Fruit fly (Drosophila melanogaster) whole organism, embryonic: ENCODE results near the gene Edg91.
A peak's percentile ranks its signal among the peaks of the same experiment; 100 is the strongest.

ENCODE experiments used
- Abd-B ChIP-seq: fragments of 200-800 bp; sonication (Bioruptor generic); optimal IDR thresholded peaks from 2 replicates; lab custom pipeline; 2018; ENCODE audit warnings: missing biosample characterization, mild to moderate bottlenecking, missing genetic modification characterization, moderate library complexity
- Aef1 ChIP-seq: fragments of 200-800 bp; sonication (Bioruptor generic); IDR thresholded peaks from 3 replicates; pipeline ENCODE4 v1.3.6; 2022; ENCODE audit warnings: missing biosample characterization, missing genetic modification characterization
- Bdp1 ChIP-seq: fragments of 200-800 bp; sonication (Bioruptor generic); optimal IDR thresholded peaks from 3 replicates; lab custom pipeline; 2016; ENCODE audit warnings: missing biosample characterization, missing genetic modification characterization
- Bgb ChIP-seq: fragments of 200-800 bp; sonication (Bioruptor generic); IDR thresholded peaks from 2 replicates; pipeline ENCODE4 v1.3.6; 2022; ENCODE audit warnings: missing biosample characterization, missing genetic modification characterization; ENCODE audit not compliant: partially characterized antibody
- CG11093 ChIP-seq: fragments of 200-800 bp; sonication (Bioruptor generic); IDR thresholded peaks from 3 replicates; pipeline ENCODE4 v1.3.6; 2022; ENCODE audit warnings: missing biosample characterization, missing genetic modification characterization
- CG11723 ChIP-seq: fragments of 200-800 bp; sonication (Bioruptor generic); optimal IDR thresholded peaks from 2 replicates; lab custom pipeline; 2017; ENCODE audit warnings: missing biosample characterization, mild to moderate bottlenecking, missing genetic modification characterization
- CG1529 ChIP-seq: fragments of 200-800 bp; sonication (Bioruptor generic); optimal IDR thresholded peaks from 3 replicates; lab custom pipeline; 2018; ENCODE audit warnings: missing biosample characterization, missing genetic modification characterization
- CG1647 ChIP-seq: fragments of 200-800 bp; sonication (Bioruptor generic); optimal IDR thresholded peaks from 3 replicates; lab custom pipeline; 2016; ENCODE audit warnings: missing biosample characterization, missing genetic modification characterization
- CG16813 ChIP-seq: fragments of 200-800 bp; sonication (Bioruptor generic); IDR thresholded peaks from 3 replicates; pipeline ENCODE4 v1.3.6; 2022; ENCODE audit warnings: missing biosample characterization, missing genetic modification characterization; ENCODE audit not compliant: partially characterized antibody
- CG17328 ChIP-seq: fragments of 200-800 bp; sonication (Bioruptor generic); IDR thresholded peaks from 2 replicates; pipeline ENCODE4 v1.3.6; 2022; ENCODE audit warnings: missing biosample characterization, missing genetic modification characterization
- CG2116 ChIP-seq: fragments of 200-800 bp; sonication (Bioruptor generic); optimal IDR thresholded peaks from 3 replicates; lab custom pipeline; 2018; ENCODE audit warnings: missing biosample characterization, mild to moderate bottlenecking, missing genetic modification characterization
- CG2199 ChIP-seq: fragments of 200-800 bp; sonication (Bioruptor generic); IDR thresholded peaks from 3 replicates; pipeline ENCODE4 v1.3.6; 2022; ENCODE audit warnings: missing biosample characterization, missing genetic modification characterization
- CG4820 ChIP-seq: fragments of 200-800 bp; sonication (Bioruptor generic); optimal IDR thresholded peaks from 3 replicates; lab custom pipeline; 2016; ENCODE audit warnings: missing biosample characterization, missing genetic modification characterization
- CG4854 ChIP-seq: fragments of 200-800 bp; sonication (Bioruptor generic); optimal IDR thresholded peaks from 2 replicates; lab custom pipeline; 2016; ENCODE audit warnings: missing biosample characterization, missing genetic modification characterization, inconsistent platforms
- CG6272 ChIP-seq: fragments of 200-800 bp; sonication (Bioruptor generic); IDR thresholded peaks from 2 replicates; pipeline ENCODE4 v1.3.6; 2022; ENCODE audit warnings: missing biosample characterization, missing genetic modification characterization
- CG6791 ChIP-seq: fragments of 200-800 bp; sonication (Bioruptor generic); IDR thresholded peaks from 3 replicates; pipeline ENCODE4 v1.3.6; 2022; ENCODE audit warnings: missing biosample characterization, missing genetic modification characterization; ENCODE audit not compliant: partially characterized antibody
- CG6813 ChIP-seq: fragments of 200-800 bp; sonication (Bioruptor generic); optimal IDR thresholded peaks from 2 replicates; lab custom pipeline; 2017; ENCODE audit warnings: missing biosample characterization, missing genetic modification characterization, mild to moderate bottlenecking, moderate library complexity, missing genetic modification reagents
- CG7963 ChIP-seq: fragments of 200-800 bp; sonication (Bioruptor generic); IDR thresholded peaks from 3 replicates; pipeline ENCODE4 v1.3.6; 2022; ENCODE audit warnings: missing biosample characterization, missing genetic modification characterization; ENCODE audit not compliant: partially characterized antibody
- CG9609 ChIP-seq: fragments of 200-800 bp; sonication (Bioruptor generic); optimal IDR thresholded peaks from 3 replicates; lab custom pipeline; 2016; ENCODE audit warnings: missing biosample characterization, missing genetic modification characterization
- CG9727 ChIP-seq: fragments of 200-800 bp; sonication (Bioruptor generic); optimal IDR thresholded peaks from 3 replicates; lab custom pipeline; 2017; ENCODE audit warnings: missing biosample characterization, mild to moderate bottlenecking, missing genetic modification characterization
- E2f2 ChIP-seq: fragments of 200-800 bp; sonication (Bioruptor generic); IDR thresholded peaks from 2 replicates; pipeline ENCODE4 v1.3.6; 2022; ENCODE audit warnings: missing biosample characterization, missing genetic modification characterization
- HHEX ChIP-seq: fragments of 200-800 bp; sonication (Bioruptor generic); optimal IDR thresholded peaks from 3 replicates; lab custom pipeline; 2017; ENCODE audit warnings: missing biosample characterization, mild to moderate bottlenecking, missing genetic modification characterization, missing genetic modification reagents
- HmgD ChIP-seq: fragments of 200-800 bp; sonication (Bioruptor generic); optimal IDR thresholded peaks from 3 replicates; lab custom pipeline; 2016; ENCODE audit warnings: missing biosample characterization, missing genetic modification characterization
- Hr78 ChIP-seq, 2 experiments: fragments of 200-800 bp in 1 of 2; fragments of >200 bp in 1 of 2; sonication (Bioruptor generic) in 1 of 2; optimal IDR thresholded peaks; 2 replicates each; lab custom pipeline; 2017 to 2019; ENCODE audit warnings: missing biosample characterization in 2 of 2, missing genetic modification characterization in 2 of 2, mild to moderate bottlenecking in 1 of 2, moderate library complexity in 1 of 2
- Lhr ChIP-seq: fragments of 200-800 bp; sonication (Bioruptor generic); optimal IDR thresholded peaks from 3 replicates; lab custom pipeline; 2017; ENCODE audit warnings: mild to moderate bottlenecking, missing biosample characterization, missing genetic modification reagents, missing genetic modification characterization
- Opbp ChIP-seq: fragments of 200-800 bp; sonication (Bioruptor generic); IDR thresholded peaks from 3 replicates; pipeline ENCODE4 v1.3.6; 2022; ENCODE audit warnings: missing biosample characterization, missing genetic modification characterization; ENCODE audit not compliant: partially characterized antibody
- Xrp1 ChIP-seq: fragments of 200-800 bp; sonication (Bioruptor generic); IDR thresholded peaks from 2 replicates; pipeline ENCODE4 v1.3.6; 2022; ENCODE audit warnings: missing biosample characterization, missing genetic modification characterization
- ato ChIP-seq: fragments of 200-800 bp; sonication (Bioruptor generic); IDR thresholded peaks from 2 replicates; pipeline ENCODE4 v1.3.6; 2022; ENCODE audit warnings: missing biosample characterization, missing genetic modification characterization; ENCODE audit not compliant: partially characterized antibody
- bab2 ChIP-seq: fragments of 200-800 bp; sonication (Bioruptor generic); optimal IDR thresholded peaks from 2 replicates; lab custom pipeline; 2016; ENCODE audit warnings: missing biosample characterization, missing genetic modification characterization
- chif ChIP-seq, 2 experiments: fragments of 200-800 bp; sonication (Bioruptor generic); optimal IDR thresholded peaks; 3 replicates each; lab custom pipeline; 2016; ENCODE audit warnings: missing biosample characterization in 2 of 2, missing genetic modification characterization in 2 of 2
- chinmo ChIP-seq: fragments of 200-800 bp; sonication (Bioruptor generic); IDR thresholded peaks from 4 replicates; pipeline ENCODE4 v1.3.6; 2022; ENCODE audit warnings: missing biosample characterization, missing genetic modification characterization; ENCODE audit not compliant: partially characterized antibody
- chn ChIP-seq: fragments of 200-800 bp; sonication (Bioruptor generic); optimal IDR thresholded peaks from 2 replicates; lab custom pipeline; 2016; ENCODE audit warnings: missing biosample characterization, missing genetic modification characterization
- ci ChIP-seq: fragments of 200-800 bp; sonication (Bioruptor generic); IDR thresholded peaks from 3 replicates; pipeline ENCODE4 v1.3.6; 2022; ENCODE audit warnings: missing biosample characterization, missing genetic modification characterization
- crp ChIP-seq, 2 experiments: fragments of 200-800 bp; sonication (Bioruptor generic); optimal IDR thresholded peaks; 2 replicates in 1 of 2; 3 replicates in 1 of 2; lab custom pipeline; 2017; ENCODE audit warnings: missing biosample characterization in 2 of 2, missing genetic modification characterization in 2 of 2, mild to moderate bottlenecking in 1 of 2, moderate library complexity in 1 of 2
- inv ChIP-seq: fragments of 200-800 bp; sonication (Bioruptor generic); IDR thresholded peaks from 2 replicates; pipeline ENCODE4 v1.3.6; 2022; ENCODE audit warnings: missing biosample characterization, missing genetic modification characterization; ENCODE audit not compliant: partially characterized antibody
- kni ChIP-seq: fragments of 200-800 bp; sonication (Bioruptor generic); optimal IDR thresholded peaks from 3 replicates; lab custom pipeline; 2017; ENCODE audit warnings: mild to moderate bottlenecking, missing biosample characterization, missing genetic modification reagents, missing genetic modification characterization
- lab ChIP-seq: fragments of 200-800 bp; sonication (Bioruptor generic); optimal IDR thresholded peaks from 3 replicates; lab custom pipeline; 2017; ENCODE audit warnings: missing biosample characterization, missing genetic modification characterization, mild to moderate bottlenecking, moderate library complexity, missing genetic modification reagents
- lilli ChIP-seq: fragments of 200-800 bp; sonication (Bioruptor generic); optimal IDR thresholded peaks from 3 replicates; lab custom pipeline; 2016; ENCODE audit warnings: missing biosample characterization, missing genetic modification characterization
- lmd ChIP-seq: fragments of 200-800 bp; sonication (Bioruptor generic); IDR thresholded peaks from 2 replicates; pipeline ENCODE4 v1.3.6; 2022; ENCODE audit warnings: missing biosample characterization, missing genetic modification characterization
- nerfin-2 ChIP-seq: fragments of 200-800 bp; sonication (Bioruptor generic); IDR thresholded peaks from 2 replicates; pipeline ENCODE4 v1.3.6; 2022; ENCODE audit warnings: missing biosample characterization, missing genetic modification characterization; ENCODE audit not compliant: partially characterized antibody
- org-1 ChIP-seq: fragments of 200-800 bp; sonication (Bioruptor generic); optimal IDR thresholded peaks from 2 replicates; lab custom pipeline; 2017; ENCODE audit warnings: missing biosample characterization, missing genetic modification characterization
- pfk ChIP-seq: fragments of 200-800 bp; sonication (Bioruptor generic); optimal IDR thresholded peaks from 2 replicates; lab custom pipeline; 2018; ENCODE audit warnings: missing biosample characterization, mild to moderate bottlenecking, missing genetic modification characterization, moderate library complexity
- run ChIP-seq: fragments of 200-800 bp; sonication (Bioruptor generic); optimal IDR thresholded peaks from 3 replicates; lab custom pipeline; 2018; ENCODE audit warnings: missing biosample characterization, mild to moderate bottlenecking, missing genetic modification characterization
- salm ChIP-seq: fragments of 200-800 bp; sonication (Bioruptor generic); optimal IDR thresholded peaks from 2 replicates; lab custom pipeline; 2018; ENCODE audit warnings: missing biosample characterization, mild to moderate bottlenecking, missing genetic modification characterization
- scrt ChIP-seq: fragments of 200-800 bp; sonication (Bioruptor generic); optimal IDR thresholded peaks from 2 replicates; lab custom pipeline; 2018; ENCODE audit warnings: missing biosample characterization, mild to moderate bottlenecking, missing genetic modification characterization, moderate library complexity
- ttk ChIP-seq: fragments of 200-800 bp; sonication (Bioruptor generic); IDR thresholded peaks from 2 replicates; pipeline ENCODE4 v2.1.2; 2022; ENCODE audit warnings: missing biosample characterization, missing genetic modification characterization
- zfh2 ChIP-seq: fragments of 200-800 bp; sonication (Bioruptor generic); optimal IDR thresholded peaks from 2 replicates; lab custom pipeline; 2016; ENCODE audit warnings: missing biosample characterization, missing genetic modification characterization

The Edg91 gene

dm6 chr3R:17611411-17611810 is at the start of gene Edg91:
Edg91 (minus strand) TSS chr3R:17611511.
- no peak for TF ChIP-seq org-1 (GFP tag; lab: Kevin White, UChicago)
- peak; percentile 65; the same call in 1 of the 4 replicates for TF ChIP-seq chinmo (GFP tag; lab: Robert Waterston, UW)

- TF ChIP-seq CG11093 (GFP tag; lab: Robert Waterston, UW) (no peak), Lhr (GFP tag; lab: Kevin White, UChicago) (no peak), HmgD (no peak), chif (GFP tag; optimal IDR thresholded peaks at IDR 0.05; lab: Kevin White, UChicago) (no peak), lab (no peak), CG1647 (GFP tag; lab: Kevin White, UChicago) (no peak), Opbp (0 out of 3 replicates have a peak, but pooled peaks have one; percentile 13), CG6272 (GFP tag; lab: Robert Waterston, UW) (no peak), bab2 (GFP tag; lab: Kevin White, UChicago) (no peak), Aef1 (no peak), CG16813 (GFP tag; lab: Robert Waterston, UW) (peak; percentile 47; the same call in 1 of the 3 replicates), E2f2 (GFP tag; lab: Robert Waterston, UW) (no peak), CG6791 (GFP tag; lab: Robert Waterston, UW) (peak; percentile 48; the same call in 1 of the 3 replicates), ato (GFP tag; lab: Robert Waterston, UW) (0 out of 2 replicates have a peak, but pooled peaks have one; percentile 12), chn (GFP tag; lab: Kevin White, UChicago) (no peak), Xrp1 (no peak), Bdp1 (GFP tag; lab: Kevin White, UChicago) (peak; percentile 89), zfh2 (no peak), salm (tag; lab: Kevin White, UChicago) (no peak), CG6813 (GFP tag; lab: Kevin White, UChicago) (no peak), Bgb (GFP tag; lab: Robert Waterston, UW) (0 out of 2 replicates have a peak, but pooled peaks have one; percentile 18), CG2116 (no peak), ttk (GFP tag; lab: Robert Waterston, UW) (no peak), CG17328 (GFP tag; lab: Robert Waterston, UW) (no peak), Abd-B (GFP tag; lab: Kevin White, UChicago) (no peak), CG2199 (no peak), CG1529 (GFP tag; lab: Kevin White, UChicago) (no peak), CG11723 (GFP tag; lab: Kevin White, UChicago) (no peak), pfk (GFP tag; lab: Kevin White, UChicago) (no peak), inv (GFP tag; lab: Robert Waterston, UW) (no peak), Hr78 (GFP tag; optimal IDR thresholded peaks at IDR 0.05; lab: Kevin White, UChicago) (no peak), CG9727 (no peak), lmd (GFP tag; lab: Robert Waterston, UW) (no peak), HHEX (GFP tag; lab: Kevin White, UChicago) (no peak), crp (GFP tag; optimal IDR thresholded peaks at IDR 0.05; lab: Kevin White, UChicago) (no peak), lilli (GFP tag; lab: Kevin White, UChicago) (no peak), kni (GFP tag; lab: Kevin White, UChicago) (no peak), run (tag; lab: Kevin White, UChicago) (no peak), scrt (no peak), CG4820 (GFP tag; lab: Kevin White, UChicago) (no peak), CG9609 (no peak), CG4854 (GFP tag; lab: Kevin White, UChicago) (no peak), ci (GFP tag; lab: Robert Waterston, UW) (no peak), nerfin-2 (GFP tag; lab: Robert Waterston, UW) (0 out of 2 replicates have a peak, but pooled peaks have one; percentile 27), CG7963 (GFP tag; lab: Robert Waterston, UW) (0 out of 3 replicates have a peak, but pooled peaks have one; percentile 17)
These were observed 45.6 kb upstream of the Edg91 start for dm6 chr3R:17656923-17657322.
